Fruit fly (Drosophila melanogaster) whole organism, embryonic: ENCODE data around the gene ps.

Experiments
- ATbp ChIP-seq: fragments of 200-800 bp; sonication (Bioruptor generic); optimal IDR thresholded peaks from 2 replicates; lab custom pipeline; 2017; ENCODE audit warnings: missing biosample characterization, mild to moderate bottlenecking, missing genetic modification characterization, missing genetic modification reagents
- Adf1 ChIP-seq: fragments of 200-800 bp; sonication (Bioruptor generic); IDR thresholded peaks from 2 replicates; pipeline ENCODE4 v1.3.6; 2022; ENCODE audit warnings: missing biosample characterization, missing genetic modification characterization
- B-H1 ChIP-seq: fragments of 200-800 bp; sonication (Bioruptor generic); IDR thresholded peaks from 3 replicates; pipeline ENCODE4 v1.3.6; 2022; ENCODE audit warnings: missing biosample characterization, missing genetic modification characterization
- Blimp-1 ChIP-seq: fragments of 200-800 bp; sonication (Bioruptor generic); optimal IDR thresholded peaks from 3 replicates; lab custom pipeline; 2018; ENCODE audit warnings: missing biosample characterization, missing genetic modification characterization, mild to moderate bottlenecking, moderate library complexity, missing genetic modification reagents
- CG10147 ChIP-seq: fragments of 200-800 bp; sonication (Bioruptor generic); optimal IDR thresholded peaks from 2 replicates; lab custom pipeline; 2019; ENCODE audit warnings: missing biosample characterization, mild to moderate bottlenecking, missing genetic modification characterization, moderate library complexity
- CG11695 ChIP-seq: fragments of 200-800 bp; sonication (Bioruptor generic); IDR thresholded peaks from 3 replicates; pipeline ENCODE4 v1.3.6; 2022; ENCODE audit warnings: missing biosample characterization, missing genetic modification characterization
- CG12744 ChIP-seq: fragments of 200-800 bp; sonication (Bioruptor generic); optimal IDR thresholded peaks from 2 replicates; lab custom pipeline; 2016; ENCODE audit warnings: missing biosample characterization, missing genetic modification characterization
- CG13775 ChIP-seq: fragments of 200-800 bp; sonication (Bioruptor generic); optimal IDR thresholded peaks from 3 replicates; lab custom pipeline; 2017; ENCODE audit warnings: missing biosample characterization, mild to moderate bottlenecking, missing genetic modification characterization
- CG15514 ChIP-seq: fragments of 200-800 bp; sonication (Bioruptor generic); optimal IDR thresholded peaks from 3 replicates; lab custom pipeline; 2017; ENCODE audit warnings: missing biosample characterization, missing genetic modification characterization, mild to moderate bottlenecking, moderate library complexity, missing genetic modification reagents
- CG17385 ChIP-seq: fragments of 200-800 bp; sonication (Bioruptor generic); optimal IDR thresholded peaks from 3 replicates; lab custom pipeline; 2018; ENCODE audit warnings: missing biosample characterization, mild to moderate bottlenecking, missing genetic modification characterization
- CG2120 ChIP-seq: fragments of 200-800 bp; sonication (Bioruptor generic); optimal IDR thresholded peaks from 3 replicates; lab custom pipeline; 2016; ENCODE audit warnings: missing biosample characterization, missing genetic modification characterization
- CG2678 ChIP-seq: fragments of 200-800 bp; sonication (Bioruptor generic); optimal IDR thresholded peaks from 3 replicates; lab custom pipeline; 2019; ENCODE audit warnings: missing biosample characterization, mild to moderate bottlenecking, missing genetic modification characterization, moderate library complexity
- CG32532 ChIP-seq: fragments of 200-800 bp; sonication (Bioruptor generic); IDR thresholded peaks from 2 replicates; pipeline ENCODE4 v1.3.6; 2022; ENCODE audit warnings: missing biosample characterization, missing genetic modification characterization
- CG32772 ChIP-seq: fragments of 200-800 bp; sonication (Bioruptor generic); IDR thresholded peaks from 2 replicates; pipeline ENCODE4 v1.3.6; 2022; ENCODE audit warnings: missing biosample characterization, missing genetic modification characterization
- CG3407 ChIP-seq: fragments of 200-800 bp; sonication (Bioruptor generic); optimal IDR thresholded peaks from 2 replicates; lab custom pipeline; 2018; ENCODE audit warnings: missing biosample characterization, mild to moderate bottlenecking, missing genetic modification characterization
- CG4328 ChIP-seq: fragments of 200-800 bp; sonication (Bioruptor generic); optimal IDR thresholded peaks from 3 replicates; lab custom pipeline; 2017; ENCODE audit warnings: missing biosample characterization, missing genetic modification reagents, missing genetic modification characterization
- CG4424 ChIP-seq: fragments of 200-800 bp; sonication (Bioruptor generic); optimal IDR thresholded peaks from 3 replicates; lab custom pipeline; 2016; ENCODE audit warnings: missing biosample characterization, missing genetic modification characterization
- CG5953 ChIP-seq: fragments of 200-800 bp; sonication (Bioruptor generic); IDR thresholded peaks from 2 replicates; pipeline ENCODE4 v1.3.6; 2022; ENCODE audit warnings: missing biosample characterization, missing genetic modification characterization
- CG6683 ChIP-seq: fragments of 200-800 bp; sonication (Bioruptor generic); optimal IDR thresholded peaks from 2 replicates; lab custom pipeline; 2017; ENCODE audit warnings: missing biosample characterization, mild to moderate bottlenecking, missing genetic modification characterization, missing genetic modification reagents
- CG6689 ChIP-seq: fragments of 200-800 bp; sonication (Bioruptor generic); IDR thresholded peaks from 2 replicates; pipeline ENCODE4 v1.3.6; 2022; ENCODE audit warnings: missing biosample characterization, missing genetic modification characterization
- D ChIP-seq, 2 experiments: fragments of 200-800 bp in 1 of 2; fragments of >200 bp in 1 of 2; sonication (Bioruptor generic) in 1 of 2; optimal IDR thresholded peaks; 2 replicates in 1 of 2; 3 replicates in 1 of 2; lab custom pipeline; 2017; ENCODE audit warnings: mild to moderate bottlenecking in 1 of 2, missing biosample characterization in 1 of 2, missing genetic modification characterization in 1 of 2, missing genetic modification reagents in 1 of 2
- D19A ChIP-seq: fragments of 200-800 bp; optimal IDR thresholded peaks from 3 replicates; lab custom pipeline; 2019; ENCODE audit warnings: missing biosample characterization, mild to moderate bottlenecking, missing genetic modification characterization, moderate library complexity
- Drgx ChIP-seq: fragments of 200-800 bp; sonication (Bioruptor generic); IDR thresholded peaks from 2 replicates; pipeline ENCODE4 v1.3.6; 2022; ENCODE audit warnings: missing biosample characterization, missing genetic modification characterization
- E2f2 ChIP-seq: fragments of 200-800 bp; sonication (Bioruptor generic); IDR thresholded peaks from 2 replicates; pipeline ENCODE4 v1.3.6; 2022; ENCODE audit warnings: missing biosample characterization, missing genetic modification characterization
- Eip74EF ChIP-seq, 2 experiments: fragments of 200-800 bp in 1 of 2; fragments of >200 bp in 1 of 2; sonication (Bioruptor generic) in 1 of 2; optimal IDR thresholded peaks; 2 replicates each; lab custom pipeline; 2017 to 2019; ENCODE audit warnings: missing biosample characterization in 2 of 2, missing genetic modification characterization in 2 of 2, mild to moderate bottlenecking in 1 of 2, moderate library complexity in 1 of 2
- Elba2 ChIP-seq: fragments of 200-800 bp; sonication (Bioruptor generic); optimal IDR thresholded peaks from 3 replicates; lab custom pipeline; 2016; ENCODE audit warnings: missing biosample characterization, missing genetic modification characterization
- GATAe ChIP-seq: fragments of 200-800 bp; sonication (Bioruptor generic); conservative IDR thresholded peaks from 2 replicates; pipeline ENCODE4 v1.3.6; 2022; ENCODE audit warnings: missing biosample characterization, missing genetic modification characterization
- Hr78 ChIP-seq, 2 experiments: fragments of 200-800 bp in 1 of 2; fragments of >200 bp in 1 of 2; sonication (Bioruptor generic) in 1 of 2; optimal IDR thresholded peaks; 2 replicates each; lab custom pipeline; 2017 to 2019; ENCODE audit warnings: missing biosample characterization in 2 of 2, missing genetic modification characterization in 2 of 2, mild to moderate bottlenecking in 1 of 2, moderate library complexity in 1 of 2
- Myb ChIP-seq: fragments of 200-800 bp; sonication (Bioruptor generic); optimal IDR thresholded peaks from 2 replicates; lab custom pipeline; 2016; ENCODE audit warnings: missing biosample characterization, missing genetic modification characterization
- NFAT ChIP-seq: fragments of 200-800 bp; sonication (Bioruptor generic); IDR thresholded peaks from 2 replicates; pipeline ENCODE4 v1.3.6; 2022; ENCODE audit warnings: missing biosample characterization, missing genetic modification characterization
- Pdp1 ChIP-seq, 2 experiments: fragments of 200-800 bp; sonication (Bioruptor generic); optimal IDR thresholded peaks; 3 replicates each; lab custom pipeline; 2016; ENCODE audit warnings: missing biosample characterization in 2 of 2, missing genetic modification characterization in 2 of 2, mild to moderate bottlenecking in 1 of 2, moderate library complexity in 1 of 2
- Spps ChIP-seq: fragments of 200-800 bp; sonication (Bioruptor generic); optimal IDR thresholded peaks from 2 replicates; lab custom pipeline; 2018; ENCODE audit warnings: missing biosample characterization, mild to moderate bottlenecking, missing genetic modification characterization
- ac ChIP-seq: fragments of 200-800 bp; sonication (Bioruptor generic); optimal IDR thresholded peaks from 3 replicates; lab custom pipeline; 2017; ENCODE audit warnings: missing biosample characterization, mild to moderate bottlenecking, missing genetic modification characterization
- bcd ChIP-seq: fragments of 200-800 bp; sonication (Bioruptor generic); optimal IDR thresholded peaks from 2 replicates; lab custom pipeline; 2017; ENCODE audit warnings: missing biosample characterization, mild to moderate bottlenecking, missing genetic modification characterization
- dmrt11E ChIP-seq: fragments of 200-800 bp; sonication (Bioruptor generic); optimal IDR thresholded peaks from 3 replicates; lab custom pipeline; 2018; ENCODE audit warnings: missing biosample characterization, mild to moderate bottlenecking, missing genetic modification characterization, moderate library complexity
- dpn ChIP-seq, 2 experiments: fragments of 200-800 bp; sonication (Bioruptor generic); optimal IDR thresholded peaks; 3 replicates each; lab custom pipeline; 2016; ENCODE audit warnings: missing biosample characterization in 2 of 2, missing genetic modification characterization in 2 of 2
- eve ChIP-seq, 2 experiments: fragments of >200 bp; optimal IDR thresholded peaks; 2 replicates each; lab custom pipeline; 2017; ENCODE audit warnings: missing biosample characterization in 2 of 2, missing genetic modification characterization in 2 of 2
- gsb-n ChIP-seq: fragments of 200-800 bp; sonication (Bioruptor generic); optimal IDR thresholded peaks from 3 replicates; lab custom pipeline; 2018; ENCODE audit warnings: missing biosample characterization, mild to moderate bottlenecking, missing genetic modification characterization
- kni ChIP-seq: fragments of 200-800 bp; sonication (Bioruptor generic); optimal IDR thresholded peaks from 3 replicates; lab custom pipeline; 2017; ENCODE audit warnings: mild to moderate bottlenecking, missing biosample characterization, missing genetic modification reagents, missing genetic modification characterization
- lilli ChIP-seq: fragments of 200-800 bp; sonication (Bioruptor generic); optimal IDR thresholded peaks from 3 replicates; lab custom pipeline; 2016; ENCODE audit warnings: missing biosample characterization, missing genetic modification characterization
- nerfin-1 ChIP-seq: fragments of 200-800 bp; sonication (Bioruptor generic); optimal IDR thresholded peaks from 3 replicates; lab custom pipeline; 2019; ENCODE audit warnings: missing biosample characterization, mild to moderate bottlenecking, missing genetic modification characterization, moderate library complexity
- org-1 ChIP-seq: fragments of 200-800 bp; sonication (Bioruptor generic); optimal IDR thresholded peaks from 2 replicates; lab custom pipeline; 2017; ENCODE audit warnings: missing biosample characterization, missing genetic modification characterization
- pzg ChIP-seq: fragments of 200-800 bp; sonication (Bioruptor generic); optimal IDR thresholded peaks from 3 replicates; lab custom pipeline; 2018; ENCODE audit warnings: missing biosample characterization, mild to moderate bottlenecking, missing genetic modification characterization, moderate library complexity
- ranshi ChIP-seq: fragments of 200-800 bp; sonication (Bioruptor generic); IDR thresholded peaks from 2 replicates; pipeline ENCODE4 v1.3.6; 2022; ENCODE audit warnings: missing biosample characterization, missing genetic modification characterization
- sug ChIP-seq: fragments of 200-800 bp; optimal IDR thresholded peaks from 2 replicates; lab custom pipeline; 2019; ENCODE audit warnings: missing biosample characterization, mild to moderate bottlenecking, missing genetic modification characterization, moderate library complexity
- tgo ChIP-seq: fragments of 200-800 bp; sonication (Bioruptor generic); IDR thresholded peaks from 3 replicates; pipeline ENCODE4 v1.3.6; 2022; ENCODE audit warnings: missing biosample characterization, missing genetic modification characterization
- tin ChIP-seq: fragments of 200-800 bp; sonication (Bioruptor generic); optimal IDR thresholded peaks from 3 replicates; lab custom pipeline; 2016; ENCODE audit warnings: missing biosample characterization, missing genetic modification characterization

ps gene

dm6 chr3R:9378644-9379411 lies 38.9 kb upstream of the ps start (continued):
- TF ChIP-seq D (optimal IDR thresholded peaks at IDR 0.05; lab: Kevin White, UChicago): no peak
- TF ChIP-seq D (GFP tag; optimal IDR thresholded peaks at IDR 0.05; lab: Kevin White, UChicago): peak; percentile 74
- peak; percentile 32; the same call in 1 of the 2 replicates for TF ChIP-seq ranshi (GFP tag; lab: Robert Waterston, UW)
- peak; percentile 65 for TF ChIP-seq Blimp-1 (GFP tag; lab: Kevin White, UChicago)
- no peak for TF ChIP-seq B-H1 (GFP tag; lab: Robert Waterston, UW)
- TF ChIP-seq pzg (GFP tag; lab: Kevin White, UChicago): no peak
- no peak for TF ChIP-seq CG6683
- no peak for TF ChIP-seq org-1 (GFP tag; lab: Kevin White, UChicago)
- TF ChIP-seq CG5953 (GFP tag; lab: Robert Waterston, UW): no peak
- TF ChIP-seq ATbp (GFP tag; lab: Kevin White, UChicago): peak; percentile 46
- peak; percentile 81 for TF ChIP-seq D19A (tag; lab: Kevin White, UChicago)
- no peak for TF ChIP-seq CG12744
- peak; percentile 35 for TF ChIP-seq CG4328
- peak; percentile 61 for TF ChIP-seq CG6689 (GFP tag; lab: Robert Waterston, UW)
- peak; percentile 54 for TF ChIP-seq tin (GFP tag; lab: Kevin White, UChicago)
- TF ChIP-seq CG13775 (GFP tag; lab: Kevin White, UChicago): peak; percentile 74
- peak; percentile 28 for TF ChIP-seq CG17385
- peak; percentile 93 for TF ChIP-seq dmrt11E (tag; lab: Kevin White, UChicago)
- peak; percentile 68 for TF ChIP-seq CG4424 (GFP tag; lab: Kevin White, UChicago)
- 0 out of 3 replicates have a peak, but pooled peaks have one; percentile 30 for TF ChIP-seq CG11695 (GFP tag; lab: Robert Waterston, UW)
- no peak for TF ChIP-seq sug (tag; lab: Kevin White, UChicago)
- TF ChIP-seq lilli (GFP tag; lab: Kevin White, UChicago): peak; percentile 40
- no peak for TF ChIP-seq CG32532 (GFP tag; lab: Robert Waterston, UW)
- TF ChIP-seq kni (GFP tag; lab: Kevin White, UChicago): peak; percentile 90
- TF ChIP-seq nerfin-1: peak; percentile 42
- no peak for TF ChIP-seq E2f2 (GFP tag; lab: Robert Waterston, UW)
- no peak for TF ChIP-seq Elba2
- peak; percentile 34 for TF ChIP-seq bcd (GFP tag; lab: Kevin White, UChicago)
- no peak for TF ChIP-seq CG15514 (GFP tag; lab: Kevin White, UChicago)
- no peak for TF ChIP-seq NFAT (GFP tag; lab: Robert Waterston, UW)
- TF ChIP-seq Pdp1 (GFP tag; optimal IDR thresholded peaks at IDR 0.05; lab: Kevin White, UChicago): peak; percentile 1 to 37
- TF ChIP-seq Eip74EF (GFP tag; optimal IDR thresholded peaks at IDR 0.05; lab: Kevin White, UChicago): peak in 1 of 2 experiments; percentile 66
- TF ChIP-seq Spps (tag; lab: Kevin White, UChicago): peak; percentile 63
- TF ChIP-seq GATAe (GFP tag; lab: Robert Waterston, UW): no peak
- TF ChIP-seq Myb (GFP tag; lab: Kevin White, UChicago): no peak
- peak in 1 of 2 experiments; percentile 60 for TF ChIP-seq eve (GFP tag; optimal IDR thresholded peaks at IDR 0.05; lab: Kevin White, UChicago)
- no peak for TF ChIP-seq CG2120 (GFP tag; lab: Kevin White, UChicago)
- peak; percentile 66 for TF ChIP-seq CG2678
- no peak for TF ChIP-seq tgo (GFP tag; lab: Robert Waterston, UW)
- TF ChIP-seq Adf1 (GFP tag; lab: Robert Waterston, UW): no peak
- peak in 1 of 2 experiments; percentile 54 for TF ChIP-seq Hr78 (GFP tag; optimal IDR thresholded peaks at IDR 0.05; lab: Kevin White, UChicago)
- peak; percentile 36 for TF ChIP-seq CG3407 (GFP tag; lab: Kevin White, UChicago)
- peak; percentile 65 for TF ChIP-seq ac (GFP tag; lab: Kevin White, UChicago)
- TF ChIP-seq Drgx: peak; percentile 40
- no peak for TF ChIP-seq CG10147
- TF ChIP-seq CG32772 (GFP tag; lab: Robert Waterston, UW): peak; percentile 27; the same call in 1 of the 2 replicates
- peak in 1 of 2 experiments; percentile 20 for TF ChIP-seq dpn (GFP tag; optimal IDR thresholded peaks at IDR 0.05; lab: Kevin White, UChicago)
- peak; percentile 80 for TF ChIP-seq gsb-n
